Fruit fly (Drosophila melanogaster): ENCODE data around the gene CG9777.
A peak's percentile ranks its signal among the peaks of the same experiment; 100 is the strongest.

CG9777 gene

dm6 chrX:16640260-16641100, 8.4 kb upstream of the CG9777 start, which contains the start of the genes SNRPG and mthl1 (continued):
- peak; percentile 87 for TF ChIP-seq Abd-B (GFP tag; optimal IDR thresholded peaks at IDR 0.05)
- TF ChIP-seq HHEX (GFP tag; optimal IDR thresholded peaks at IDR 0.05) = peak; percentile 55
- TF ChIP-seq CG7786 (GFP tag; optimal IDR thresholded peaks at IDR 0.05) = peak; percentile 77
- TF ChIP-seq NfI (GFP tag; optimal IDR thresholded peaks at IDR 0.05) = peak; percentile 79
- TF ChIP-seq Spps (tag; optimal IDR thresholded peaks at IDR 0.05) = peak; percentile 13
- no peak; the same call in 1 of the 2 replicates for TF ChIP-seq onecut (GFP tag; IDR thresholded peaks at IDR 0.05)
- TF ChIP-seq crol (GFP tag; IDR thresholded peaks at IDR 0.05) = peak; percentile 75
- TF ChIP-seq br (optimal IDR thresholded peaks at IDR 0.05) = no peak
- TF ChIP-seq CG14050 (GFP tag; IDR thresholded peaks at IDR 0.05) = peak; percentile 63
- TF ChIP-seq peb (GFP tag; IDR thresholded peaks at IDR 0.05) = peak; percentile 68
- no peak for TF ChIP-seq pita (GFP tag; optimal IDR thresholded peaks at IDR 0.05)
- TF ChIP-seq az2 (GFP tag; optimal IDR thresholded peaks at IDR 0.05) = peak; percentile 80
- TF ChIP-seq CG18011 (GFP tag; optimal IDR thresholded peaks at IDR 0.05) = peak; percentile 40
- peak; percentile 89 for TF ChIP-seq klu (GFP tag; IDR thresholded peaks at IDR 0.05)
- peak; percentile 94 for TF ChIP-seq dysf (GFP tag; IDR thresholded peaks at IDR 0.05)
- TF ChIP-seq CG9932 (GFP tag; IDR thresholded peaks at IDR 0.05) = peak; percentile 95
- TF ChIP-seq gcm (GFP tag; optimal IDR thresholded peaks at IDR 0.05) = peak; percentile 19
- peak; percentile 68 for TF ChIP-seq amos (GFP tag; IDR thresholded peaks at IDR 0.05; ENCODE audit: partially characterized antibody)
- TF ChIP-seq Blimp-1 (GFP tag; optimal IDR thresholded peaks at IDR 0.05) = peak; percentile 9
- TF ChIP-seq gem (tag; optimal IDR thresholded peaks at IDR 0.05) = peak; percentile 87
- peak; percentile 83 for TF ChIP-seq CG31224 (GFP tag; IDR thresholded peaks at IDR 0.05)
- TF ChIP-seq CG13775 (GFP tag; optimal IDR thresholded peaks at IDR 0.05) = peak; percentile 81
- peak; percentile 92 for TF ChIP-seq CG2889 (GFP tag; IDR thresholded peaks at IDR 0.05)
- TF ChIP-seq mld (GFP tag; IDR thresholded peaks at IDR 0.05; ENCODE audit: partially characterized antibody) = no peak
- peak; percentile 66 for TF ChIP-seq vnd (GFP tag; IDR thresholded peaks at IDR 0.05; ENCODE audit: partially characterized antibody)
- no peak for TF ChIP-seq pros (GFP tag; optimal IDR thresholded peaks at IDR 0.05)
- TF ChIP-seq dan (GFP tag; IDR thresholded peaks at IDR 0.05) = peak; percentile 61; the same call in 1 of the 2 replicates
- peak; percentile 74 for TF ChIP-seq CG10209 (GFP tag; optimal IDR thresholded peaks at IDR 0.05)
- TF ChIP-seq CG10274 (GFP tag; optimal IDR thresholded peaks at IDR 0.05) = peak; percentile 24
- peak; percentile 54 for TF ChIP-seq CG12104 (GFP tag; optimal IDR thresholded peaks at IDR 0.05)
- TF ChIP-seq nerfin-2 (GFP tag; IDR thresholded peaks at IDR 0.05; ENCODE audit: partially characterized antibody) = no peak
- TF ChIP-seq CG8388 (GFP tag; optimal IDR thresholded peaks at IDR 0.05) = peak; percentile 38
- no peak for TF ChIP-seq CG6254 (GFP tag; optimal IDR thresholded peaks at IDR 0.05)
- peak; percentile 48 for TF ChIP-seq dm (GFP tag; optimal IDR thresholded peaks at IDR 0.05)
- no peak for TF ChIP-seq odd (GFP tag; optimal IDR thresholded peaks at IDR 0.05)
- no peak for TF ChIP-seq trem (tag; optimal IDR thresholded peaks at IDR 0.05)
- peak; percentile 85 for TF ChIP-seq pum (GFP tag; optimal IDR thresholded peaks at IDR 0.05)
- peak; percentile 55 for TF ChIP-seq lilli (GFP tag; optimal IDR thresholded peaks at IDR 0.05)
- TF ChIP-seq eve (GFP tag; optimal IDR thresholded peaks at IDR 0.05) = no peak
- peak; percentile 95 for TF ChIP-seq Aef1 (GFP tag; IDR thresholded peaks at IDR 0.05)
- TF ChIP-seq CG43689 (GFP tag; IDR thresholded peaks at IDR 0.05) = peak; percentile 83
- TF ChIP-seq CG4820 (GFP tag; optimal IDR thresholded peaks at IDR 0.05) = peak; percentile 70
- peak; percentile 94 for TF ChIP-seq CG17186 (GFP tag; optimal IDR thresholded peaks at IDR 0.05)
- TF ChIP-seq CG1603 (tag; optimal IDR thresholded peaks at IDR 0.05) = peak; percentile 79
- peak; percentile 65 for TF ChIP-seq unpg (GFP tag; optimal IDR thresholded peaks at IDR 0.05)
- TF ChIP-seq Opbp (GFP tag; IDR thresholded peaks at IDR 0.05; ENCODE audit: partially characterized antibody) = peak; percentile 70
- peak; percentile 91 for TF ChIP-seq CG3726 (GFP tag; IDR thresholded peaks at IDR 0.05)
- peak; percentile 78 for TF ChIP-seq CG30431 (GFP tag; optimal IDR thresholded peaks at IDR 0.05)
- peak; percentile 21 for TF ChIP-seq CG1529 (GFP tag; optimal IDR thresholded peaks at IDR 0.05)
